Fruit fly (Drosophila melanogaster) whole organism, wandering third instar larva: Measurements from ENCODE around the gene Brr2.

Source experiments
- CG32264 ChIP-seq: fragments of 200-800 bp; sonication (Bioruptor generic); optimal IDR thresholded peaks from 2 replicates; lab custom pipeline; 2016; ENCODE audit warnings: missing biosample characterization, missing genetic modification characterization
- Dfd ChIP-seq: fragments of >200 bp; optimal IDR thresholded peaks from 2 replicates; lab custom pipeline; 2017; ENCODE audit warnings: missing biosample characterization, missing genetic modification characterization
- Hnf4 ChIP-seq: fragments of 200-800 bp; sonication (Bioruptor generic); optimal IDR thresholded peaks from 2 replicates; lab custom pipeline; 2016; ENCODE audit warnings: missing biosample characterization, mild to moderate bottlenecking, missing genetic modification characterization
- Hr78 ChIP-seq: fragments of >200 bp; optimal IDR thresholded peaks from 2 replicates; lab custom pipeline; 2017; ENCODE audit warnings: missing biosample characterization, missing genetic modification characterization
- Hr83 ChIP-seq: fragments of 200-300 bp; sonication (Bioruptor generic); optimal IDR thresholded peaks from 2 replicates; lab custom pipeline; 2016; ENCODE audit warnings: missing biosample characterization, mild to moderate bottlenecking, missing genetic modification characterization, moderate library complexity; ENCODE audit not compliant: poor library complexity, severe bottlenecking
- Jra ChIP-seq: sonication (Bioruptor generic); optimal IDR thresholded peaks from 2 replicates; lab custom pipeline; 2016; ENCODE audit warnings: missing biosample characterization, missing genetic modification characterization
- Myc ChIP-seq: fragments of >200 bp; optimal IDR thresholded peaks from 2 replicates; lab custom pipeline; 2017
- OdsH ChIP-seq: fragments of 200-800 bp; sonication (Bioruptor generic); optimal IDR thresholded peaks from 2 replicates; lab custom pipeline; 2016; ENCODE audit warnings: missing biosample characterization, mild to moderate bottlenecking, missing genetic modification characterization
- Rel ChIP-seq, 2 experiments: fragments of 200-800 bp; sonication (Bioruptor generic) in 1 of 2; optimal IDR thresholded peaks; 2 replicates in 1 of 2; 3 replicates in 1 of 2; lab custom pipeline; 2016 to 2019; ENCODE audit warnings: mild to moderate bottlenecking in 2 of 2, missing biosample characterization in 2 of 2, missing genetic modification characterization in 2 of 2, moderate library complexity in 1 of 2
- dl ChIP-seq, 2 experiments: fragments of 175-275, 200-275 bp in 1 of 2; fragments of 200-275 bp in 1 of 2; sonication (Bioruptor generic); optimal IDR thresholded peaks; lab custom pipeline; 2018; ENCODE audit warnings: mild to moderate bottlenecking in 2 of 2, missing biosample characterization in 2 of 2, missing genetic modification characterization in 2 of 2, moderate library complexity in 2 of 2; ENCODE audit not compliant: partially characterized antibody in 2 of 2, insufficient read depth in 1 of 2
- ey ChIP-seq: fragments of 200-800 bp; sonication (Bioruptor generic); optimal IDR thresholded peaks from 2 replicates; lab custom pipeline; 2016; ENCODE audit warnings: missing biosample characterization, missing genetic modification characterization
- lola ChIP-seq: fragments of >200 bp; optimal IDR thresholded peaks from 2 replicates; lab custom pipeline; 2017; ENCODE audit warnings: missing biosample characterization, missing genetic modification characterization
- pan ChIP-seq: fragments of >200 bp; optimal IDR thresholded peaks from 2 replicates; lab custom pipeline; 2017
- psq ChIP-seq: fragments of 200-800 bp; sonication (Bioruptor generic); optimal IDR thresholded peaks from 3 replicates; lab custom pipeline; 2017; ENCODE audit warnings: missing biosample characterization, mild to moderate bottlenecking, missing genetic modification characterization, moderate library complexity

- TF ChIP-seq psq (no peak), Hr78 (no peak), Jra (GFP tag; lab: Kevin White, UChicago) (no peak), lola (GFP tag; lab: Kevin White, UChicago) (no peak), Hnf4 (GFP tag; lab: Kevin White, UChicago) (no peak), OdsH (GFP tag; lab: Kevin White, UChicago) (no peak), Rel (GFP tag; optimal IDR thresholded peaks at IDR 0.05; lab: Kevin White, UChicago) (no peak), Rel (tag; optimal IDR thresholded peaks at IDR 0.05; lab: Kevin White, UChicago) (no peak), dl (GFP tag; optimal IDR thresholded peaks at IDR 0.05; lab: Kevin White, UChicago; ENCODE audit: insufficient read depth in 1 of 2, partially characterized antibody in 2 of 2) (no peak), pan (lab: Kevin White, UChicago) (no peak), CG32264 (GFP tag; lab: Kevin White, UChicago) (no peak), ey (GFP tag; lab: Kevin White, UChicago) (no peak), Dfd (no peak), Myc (no peak), Hr83 (GFP tag; lab: Kevin White, UChicago) (no peak)
Observed at dm6 chr3L:15987635-15988034, 20.0 kb upstream of the Brr2 start, which contains the start of gene PolD1.
